Worm (Caenorhabditis elegans) whole organism, young adult: Measurements from ENCODE around the gene T15B7.1.

Source experiments
- C17E4.6 ChIP-seq: fragments of 200-800 bp; sonication (Bioruptor generic); IDR thresholded peaks from 2 replicates; pipeline ENCODE4 v1.3.6; 2022; ENCODE audit warnings: missing genetic modification reagents, missing genetic modification characterization, missing compliant biosample characterization
- D2030.7 ChIP-seq: fragments of 200-800 bp; sonication (Bioruptor generic); IDR thresholded peaks from 2 replicates; pipeline ENCODE4 v1.3.6; 2022; ENCODE audit warnings: missing genetic modification reagents, missing genetic modification characterization, missing compliant biosample characterization
- F33H1.4 ChIP-seq: fragments of 200-800 bp; sonication (Bioruptor generic); IDR thresholded peaks from 2 replicates; pipeline ENCODE4 v1.3.6; 2022; ENCODE audit warnings: missing genetic modification reagents, missing genetic modification characterization, missing compliant biosample characterization
- F39B2.1 ChIP-seq: fragments of 200-800 bp; sonication (Bioruptor generic); IDR thresholded peaks from 2 replicates; pipeline ENCODE4 v1.3.6; 2022; ENCODE audit warnings: missing genetic modification reagents, missing genetic modification characterization, missing compliant biosample characterization
- K12H6.12 ChIP-seq: fragments of 200-800 bp; sonication (Bioruptor generic); optimal IDR thresholded peaks from 2 replicates; lab custom pipeline; 2018; ENCODE audit warnings: mild to moderate bottlenecking, missing genetic modification characterization, missing compliant biosample characterization
- T26A5.8 ChIP-seq: sonication (generic microtip); optimal IDR thresholded peaks from 2 replicates; lab custom pipeline; 2016; ENCODE audit warnings: missing genetic modification characterization, missing compliant biosample characterization
- Y56A3A.18 ChIP-seq: fragments of 200-800 bp; sonication (Bioruptor generic); IDR thresholded peaks from 2 replicates; pipeline ENCODE4 v1.3.6; 2022; ENCODE audit warnings: missing genetic modification reagents, missing genetic modification characterization, missing compliant biosample characterization
- Y95B8A.8 ChIP-seq: fragments of 200-800 bp; sonication (Bioruptor generic); IDR thresholded peaks from 2 replicates; pipeline ENCODE4 v1.3.6; 2022; ENCODE audit warnings: missing genetic modification reagents, missing genetic modification characterization, missing compliant biosample characterization
- akir-1 ChIP-seq: fragments of 200-800 bp; sonication (Bioruptor generic); optimal IDR thresholded peaks from 2 replicates; lab custom pipeline; 2018; ENCODE audit warnings: mild to moderate bottlenecking, missing genetic modification characterization, moderate library complexity, missing compliant biosample characterization
- athp-1 ChIP-seq: sonication (generic microtip); optimal IDR thresholded peaks from 2 replicates; lab custom pipeline; 2017; ENCODE audit warnings: mild to moderate bottlenecking, missing genetic modification characterization, missing compliant biosample characterization
- attf-5 ChIP-seq: fragments of 200-800 bp; sonication (Bioruptor generic); optimal IDR thresholded peaks from 2 replicates; lab custom pipeline; 2018; ENCODE audit warnings: mild to moderate bottlenecking, missing genetic modification characterization, missing compliant biosample characterization
- cebp-1 ChIP-seq, 2 experiments: fragments of 200-800 bp in 1 of 2; sonication (Bioruptor generic) in 1 of 2; sonication (generic microtip) in 1 of 2; IDR thresholded peaks in 1 of 2; optimal IDR thresholded peaks in 1 of 2; 2 replicates each; pipeline versions ENCODE4 v1.3.6 to Lab custom; 2017 to 2022; ENCODE audit warnings: missing compliant biosample characterization in 2 of 2, missing genetic modification characterization in 2 of 2, mild to moderate bottlenecking in 1 of 2, missing genetic modification reagents in 1 of 2, moderate library complexity in 1 of 2
- ceh-27 ChIP-seq: fragments of 200-800 bp; sonication (Bioruptor generic); optimal IDR thresholded peaks from 2 replicates; lab custom pipeline; 2018; ENCODE audit warnings: mild to moderate bottlenecking, missing genetic modification characterization, moderate library complexity, missing compliant biosample characterization
- chd-7 ChIP-seq: sonication (generic microtip); optimal IDR thresholded peaks from 2 replicates; lab custom pipeline; 2016; ENCODE audit warnings: mild to moderate bottlenecking, missing genetic modification characterization, moderate library complexity, missing compliant biosample characterization
- dpff-1 ChIP-seq: sonication (generic microtip); optimal IDR thresholded peaks from 2 replicates; lab custom pipeline; 2017; ENCODE audit warnings: mild to moderate bottlenecking, missing genetic modification characterization, missing compliant biosample characterization
- egl-44 ChIP-seq: fragments of 200-800 bp; sonication (Bioruptor generic); IDR thresholded peaks from 2 replicates; pipeline ENCODE4 v1.3.6; 2022; ENCODE audit warnings: missing genetic modification reagents, missing genetic modification characterization, missing compliant biosample characterization
- egrh-3 ChIP-seq: fragments of 200-800 bp; sonication (Bioruptor generic); IDR thresholded peaks from 2 replicates; pipeline ENCODE4 v1.3.6; 2022; ENCODE audit warnings: missing genetic modification reagents, missing genetic modification characterization, missing compliant biosample characterization
- hmg-1.2 ChIP-seq: fragments of 200-800 bp; sonication (Bioruptor generic); IDR thresholded peaks from 2 replicates; pipeline ENCODE4 v1.3.6; 2022; ENCODE audit warnings: missing genetic modification reagents, missing genetic modification characterization, missing compliant biosample characterization
- hmg-20 ChIP-seq: fragments of 200-800 bp; sonication (Bioruptor generic); IDR thresholded peaks from 2 replicates; pipeline ENCODE4 v1.3.6; 2022; ENCODE audit warnings: missing genetic modification reagents, missing genetic modification characterization, missing compliant biosample characterization
- hsf-1 ChIP-seq: fragments of 200-800 bp; sonication (Bioruptor generic); IDR thresholded peaks from 2 replicates; pipeline ENCODE4 v1.3.6; 2022; ENCODE audit warnings: missing genetic modification reagents, missing genetic modification characterization, missing compliant biosample characterization
- let-607 ChIP-seq, 2 experiments: fragments of 200-800 bp in 1 of 2; sonication (Bioruptor generic) in 1 of 2; sonication (generic microtip) in 1 of 2; optimal IDR thresholded peaks; 2 replicates each; lab custom pipeline; 2016 to 2018; ENCODE audit warnings: mild to moderate bottlenecking in 2 of 2, missing compliant biosample characterization in 2 of 2, missing genetic modification characterization in 2 of 2, moderate library complexity in 2 of 2, missing genotype in 1 of 2
- lin-40 ChIP-seq: sonication (generic microtip); optimal IDR thresholded peaks from 2 replicates; lab custom pipeline; 2016; ENCODE audit warnings: missing genetic modification characterization, mild to moderate bottlenecking, missing compliant biosample characterization, missing genotype, missing genetic modification reagents
- madf-10 ChIP-seq: sonication (generic microtip); optimal IDR thresholded peaks from 2 replicates; lab custom pipeline; 2016; ENCODE audit warnings: mild to moderate bottlenecking, missing genetic modification characterization, missing compliant biosample characterization
- madf-6 ChIP-seq: fragments of 200-800 bp; sonication (Bioruptor generic); IDR thresholded peaks from 2 replicates; pipeline ENCODE4 v1.3.6; 2022; ENCODE audit warnings: missing genetic modification reagents, missing genetic modification characterization, missing compliant biosample characterization
- madf-8 ChIP-seq: fragments of 200-800 bp; sonication (Bioruptor generic); conservative IDR thresholded peaks from 2 replicates; pipeline ENCODE4 v1.3.6; 2022; ENCODE audit warnings: missing genetic modification reagents, missing genetic modification characterization, missing compliant biosample characterization
- mcd-1 ChIP-seq: fragments of 200-800 bp; sonication (Bioruptor generic); IDR thresholded peaks from 2 replicates; pipeline ENCODE4 v1.3.6; 2022; ENCODE audit warnings: missing genetic modification reagents, missing genetic modification characterization, missing compliant biosample characterization
- nfya-1 ChIP-seq: sonication (generic microtip); optimal IDR thresholded peaks from 2 replicates; lab custom pipeline; 2017; ENCODE audit warnings: antibody characterized with exemption, missing compliant biosample characterization, missing genetic modification characterization, borderline replicate concordance; ENCODE audit not compliant: insufficient read depth
- nfya-2 ChIP-seq: fragments of 200-800 bp; sonication (Bioruptor generic); IDR thresholded peaks from 2 replicates; pipeline ENCODE4 v1.3.6; 2022; ENCODE audit warnings: missing genetic modification reagents, missing genetic modification characterization, missing compliant biosample characterization
- nfyb-1 ChIP-seq: fragments of 200-800 bp; sonication (Bioruptor generic); IDR thresholded peaks from 2 replicates; pipeline ENCODE4 v1.3.6; 2022; ENCODE audit warnings: missing genetic modification reagents, missing genetic modification characterization, missing compliant biosample characterization
- nhr-179 ChIP-seq: sonication (generic microtip); optimal IDR thresholded peaks from 2 replicates; lab custom pipeline; 2016; ENCODE audit warnings: mild to moderate bottlenecking, missing genetic modification characterization, missing compliant biosample characterization
- pha-4 ChIP-seq: fragments of 150-350 bp; sonication (generic microtip); optimal IDR thresholded peaks from 2 replicates; lab custom pipeline; 2014; ENCODE audit warnings: missing biosample characterization, missing genetic modification reagents, missing genetic modification characterization
- rcor-1 ChIP-seq: fragments of 200-800 bp; sonication (Bioruptor generic); IDR thresholded peaks from 2 replicates; pipeline ENCODE4 v1.3.6; 2022; ENCODE audit warnings: missing genetic modification reagents, missing genetic modification characterization, missing compliant biosample characterization
- rpc-1 ChIP-seq, 2 experiments: fragments of 150-350 bp in 1 of 2; sonication (generic microtip) in 1 of 2; optimal IDR thresholded peaks; 2 replicates each; lab custom pipeline; 2014 to 2018; ENCODE audit warnings: missing biosample characterization in 1 of 2, missing genetic modification characterization in 1 of 2, missing genetic modification reagents in 1 of 2, missing genotype in 1 of 2
- snpc-1.3 ChIP-seq: sonication (generic microtip); optimal IDR thresholded peaks from 2 replicates; lab custom pipeline; 2017; ENCODE audit warnings: missing genetic modification characterization, mild to moderate bottlenecking, missing compliant biosample characterization, antibody characterized with exemption, moderate library complexity, missing genotype, missing genetic modification reagents; ENCODE audit not compliant: insufficient read depth
- snpc-4 ChIP-seq, 5 experiments: fragments of 150-350 bp in 1 of 5; sonication (generic microtip) in 4 of 5; optimal IDR thresholded peaks; 2 replicates each; lab custom pipeline; 2014 to 2018; ENCODE audit warnings: missing genetic modification characterization in 5 of 5, missing biosample characterization in 3 of 5, antibody characterized with exemption in 2 of 5, mild to moderate bottlenecking in 2 of 5, missing compliant biosample characterization in 2 of 5, missing genotype in 2 of 5, moderate library complexity in 2 of 5, missing genetic modification reagents in 1 of 5
- zfh-2 ChIP-seq: fragments of 200-800 bp; sonication (Bioruptor generic); conservative IDR thresholded peaks from 2 replicates; pipeline ENCODE4 v1.3.6; 2022; ENCODE audit warnings: missing genetic modification reagents, missing genetic modification characterization, missing compliant biosample characterization
- ztf-18 ChIP-seq: sonication (generic microtip); optimal IDR thresholded peaks from 2 replicates; lab custom pipeline; 2016; ENCODE audit warnings: missing genotype, mild to moderate bottlenecking, missing genetic modification characterization, missing compliant biosample characterization

Gene T15B7.1

DNA sequence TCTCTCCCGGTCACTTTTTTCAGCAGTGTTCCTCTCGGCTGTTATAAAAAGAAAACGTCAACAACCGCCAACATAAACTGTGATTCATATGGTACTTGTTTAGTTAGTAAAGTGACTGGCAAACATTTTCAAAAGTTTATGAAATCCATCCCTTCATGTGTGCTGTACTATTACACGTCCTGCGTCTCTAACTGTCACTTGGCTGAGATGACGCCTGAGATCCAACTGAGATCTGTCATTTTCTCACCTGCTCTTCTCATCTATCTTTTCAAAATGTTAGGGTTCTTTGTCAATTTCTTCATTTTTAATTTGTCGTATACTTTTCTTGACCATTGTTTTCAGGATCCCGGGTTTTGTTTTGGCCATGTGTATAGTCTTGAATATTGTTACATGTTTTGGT is 32.2 kb downstream of the T15B7.1 start:
- TF ChIP-seq C17E4.6 (GFP tag; lab: Robert Waterston, UW): no peak
- no peak for TF ChIP-seq rcor-1
- no peak for TF ChIP-seq madf-6 (GFP tag; lab: Robert Waterston, UW)

DNA sequence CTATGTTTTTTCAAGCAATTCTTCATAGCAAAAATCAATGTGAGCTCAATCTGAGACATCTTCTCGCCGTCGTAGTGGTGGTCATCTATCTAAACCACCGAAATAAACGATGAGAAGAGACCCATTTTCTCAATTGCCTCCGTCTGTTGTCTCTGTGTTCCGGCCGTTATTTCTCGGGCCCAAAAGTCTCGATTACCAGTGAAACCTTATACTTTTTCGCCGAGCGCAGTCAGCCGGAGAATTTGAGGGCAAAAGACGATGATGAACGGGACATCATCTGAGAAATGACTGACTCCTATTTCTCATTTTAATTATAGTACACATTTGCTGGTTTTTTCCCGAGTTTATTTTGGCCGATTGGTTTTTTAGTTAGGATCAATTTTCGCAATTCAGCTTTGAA is 33.3 kb downstream of the T15B7.1 start:
- TF ChIP-seq Y56A3A.18 (GFP tag; lab: Robert Waterston, UW) (no peak), F39B2.1 (GFP tag; lab: Robert Waterston, UW) (no peak), rpc-1 (optimal IDR thresholded peaks at IDR 0.05; lab: Kevin White, UChicago) (no peak), rpc-1 (tag; optimal IDR thresholded peaks at IDR 0.05; lab: Kevin White, UChicago) (no peak), hsf-1 (GFP tag; lab: Robert Waterston, UW) (no peak), akir-1 (GFP tag; lab: Kevin White, UChicago) (no peak), egl-44 (GFP tag; lab: Robert Waterston, UW) (no peak), snpc-4 (GFP tag; optimal IDR thresholded peaks at IDR 0.05; lab: Kevin White, UChicago) (no peak), snpc-4 (tag; optimal IDR thresholded peaks at IDR 0.05; lab: Kevin White, UChicago) (no peak), madf-8 (GFP tag; lab: Robert Waterston, UW) (no peak), F33H1.4 (no peak), D2030.7 (GFP tag; lab: Robert Waterston, UW) (no peak)

DNA sequence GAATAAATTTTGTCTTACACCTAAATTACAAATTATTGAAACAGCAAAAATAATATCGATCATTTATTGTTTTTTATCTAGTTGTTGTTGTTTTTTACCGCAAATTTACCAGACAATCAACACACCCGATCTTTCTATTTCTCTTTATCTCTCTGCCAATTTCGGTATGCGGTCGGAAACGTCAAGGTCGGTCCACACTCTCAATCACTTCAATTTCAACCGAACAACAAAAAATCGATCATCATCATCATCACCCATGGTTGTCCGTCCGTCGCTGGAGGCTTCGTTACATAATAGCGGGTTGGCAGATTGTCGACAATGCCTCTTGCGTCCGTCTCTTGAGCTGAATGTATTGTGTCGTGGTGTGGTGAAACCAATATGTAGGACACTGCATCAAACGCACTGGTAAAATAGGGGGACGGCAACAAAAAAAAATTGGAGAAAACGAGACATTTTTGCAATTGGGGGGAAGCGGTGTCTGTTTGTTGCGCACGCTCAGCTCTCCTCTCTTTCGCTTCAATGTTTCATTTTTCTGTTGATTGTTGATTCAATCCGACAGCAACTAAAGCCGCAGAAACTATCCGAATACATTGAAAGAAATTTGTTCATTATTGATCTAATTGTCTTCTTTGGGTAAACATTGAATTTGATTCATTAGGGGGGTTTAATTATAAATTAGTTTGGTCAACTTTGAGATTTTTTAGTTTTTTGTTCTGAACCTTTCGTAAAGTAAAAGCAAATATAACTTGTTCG is 34.4 kb downstream of the T15B7.1 start:
- TF ChIP-seq cebp-1 (GFP tag; IDR thresholded peaks at IDR 0.05; lab: Robert Waterston, UW): no peak
- TF ChIP-seq cebp-1 (tag; optimal IDR thresholded peaks at IDR 0.05; lab: Kevin White, UChicago): peak; percentile 17
- no peak for TF ChIP-seq ceh-27 (GFP tag; lab: Kevin White, UChicago)
- no peak for TF ChIP-seq attf-5 (GFP tag; lab: Kevin White, UChicago)
- TF ChIP-seq, all 124 proteins: peak for 1

DNA sequence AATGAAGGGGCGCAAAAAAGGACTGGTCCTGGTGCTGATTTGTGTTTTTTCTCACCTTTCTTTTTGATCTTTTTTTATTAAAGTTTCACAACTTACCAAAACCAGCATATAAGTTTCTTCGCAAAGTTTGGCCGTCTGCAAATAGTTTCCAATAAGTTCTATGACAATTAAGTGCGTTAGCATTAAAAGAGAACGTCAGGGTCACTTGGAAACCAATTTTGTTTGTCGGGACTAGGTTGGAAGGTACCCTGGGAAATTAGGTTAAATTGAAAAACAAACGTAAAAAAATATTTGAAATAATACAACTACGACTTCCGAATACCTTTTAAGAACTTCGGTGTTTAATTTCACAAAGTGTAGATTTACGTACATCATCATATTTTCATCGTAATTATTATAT is 36.0 kb downstream of the T15B7.1 start:
- no peak for TF ChIP-seq snpc-1.3 (tag; lab: Kevin White, UChicago)
- TF ChIP-seq hmg-20: no peak
- TF ChIP-seq K12H6.12 (tag; lab: Kevin White, UChicago): no peak
- TF ChIP-seq T26A5.8 (tag; lab: Kevin White, UChicago): no peak
- TF ChIP-seq C17E4.6 (GFP tag; lab: Robert Waterston, UW): no peak

DNA sequence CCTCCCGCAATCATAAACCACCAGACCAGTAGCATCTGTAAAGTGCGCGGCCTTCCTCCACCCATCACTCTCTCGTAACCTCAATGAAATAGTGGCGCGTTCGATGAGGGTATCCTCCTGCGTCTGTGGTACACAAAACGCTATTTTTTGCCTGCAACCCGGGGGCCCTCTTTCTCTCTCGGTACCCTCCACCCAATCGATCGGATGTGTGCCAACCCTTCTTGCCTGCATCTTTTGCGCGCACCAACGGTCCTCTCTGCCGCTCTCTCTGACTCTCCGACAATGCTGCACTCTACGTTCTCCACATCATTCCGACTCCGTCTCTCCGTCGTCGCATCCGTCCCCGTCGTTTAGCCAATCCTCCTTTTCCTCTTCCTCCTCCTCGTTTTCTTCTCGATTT is 37.0 kb downstream of the T15B7.1 start:
- TF ChIP-seq snpc-4 (GFP tag; optimal IDR thresholded peaks at IDR 0.05; lab: Kevin White, UChicago) (peak; percentile 2), snpc-4 (tag; optimal IDR thresholded peaks at IDR 0.05; lab: Kevin White, UChicago) (peak in 2 of 4 experiments; percentile 48), K12H6.12 (tag; lab: Kevin White, UChicago) (peak; percentile 87), ztf-18 (tag; lab: Kevin White, UChicago) (peak; percentile 3), pha-4 (tag; lab: Kevin White, UChicago) (no peak), nfya-1 (tag; lab: Kevin White, UChicago) (no peak), madf-6 (GFP tag; lab: Robert Waterston, UW) (no peak), madf-10 (tag; lab: Kevin White, UChicago) (peak; percentile 44), let-607 (tag; optimal IDR thresholded peaks at IDR 0.05; lab: Kevin White, UChicago) (no peak), nfyb-1 (GFP tag; lab: Robert Waterston, UW) (peak; percentile 66), hmg-1.2 (GFP tag; lab: Robert Waterston, UW) (peak; percentile 58), nhr-179 (no peak), rcor-1 (peak; percentile 67), chd-7 (tag; lab: Kevin White, UChicago) (peak; percentile 57), Y95B8A.8 (GFP tag; lab: Robert Waterston, UW) (no peak), C17E4.6 (GFP tag; lab: Robert Waterston, UW) (no peak), nfya-2 (GFP tag; lab: Robert Waterston, UW) (no peak), egrh-3 (peak; percentile 71; the same call in 1 of the 2 replicates), athp-1 (tag; lab: Kevin White, UChicago) (peak; percentile 45), mcd-1 (GFP tag; lab: Robert Waterston, UW) (peak; percentile 52), lin-40 (tag; lab: Kevin White, UChicago) (peak; percentile 66), zfh-2 (GFP tag; lab: Robert Waterston, UW) (peak; percentile 99), dpff-1 (tag; lab: Kevin White, UChicago) (no peak)
